Worm (Caenorhabditis elegans) whole organism, mixed stage, embryonic: Measurements from ENCODE around the gene gars-1.

Source experiments
- mab-5 ChIP-seq: fragments of 150-350 bp; optimal IDR thresholded peaks from 2 replicates; lab custom pipeline; 2014; ENCODE audit warnings: missing biosample characterization, missing genetic modification characterization
- nhr-28 ChIP-seq: fragments of 150-350 bp; optimal IDR thresholded peaks from 2 replicates; lab custom pipeline; 2014; ENCODE audit warnings: missing biosample characterization, missing genetic modification characterization
- pha-4 ChIP-seq: fragments of 150-350 bp; optimal IDR thresholded peaks from 2 replicates; lab custom pipeline; 2018; ENCODE audit warnings: missing biosample characterization, missing genetic modification reagents, missing genetic modification characterization

ce11 chrIII:5190179-5190578 lies 26.8 kb upstream of the gars-1 start:
- no peak for TF ChIP-seq pha-4 (tag; lab: Kevin White, UChicago)
- no peak for TF ChIP-seq mab-5 (tag; lab: Kevin White, UChicago)
- no peak for TF ChIP-seq nhr-28 (tag; lab: Kevin White, UChicago)
